Worm (Caenorhabditis elegans): ENCODE measurements around the gene H20J04.1.

The H20J04.1 gene

DNA sequence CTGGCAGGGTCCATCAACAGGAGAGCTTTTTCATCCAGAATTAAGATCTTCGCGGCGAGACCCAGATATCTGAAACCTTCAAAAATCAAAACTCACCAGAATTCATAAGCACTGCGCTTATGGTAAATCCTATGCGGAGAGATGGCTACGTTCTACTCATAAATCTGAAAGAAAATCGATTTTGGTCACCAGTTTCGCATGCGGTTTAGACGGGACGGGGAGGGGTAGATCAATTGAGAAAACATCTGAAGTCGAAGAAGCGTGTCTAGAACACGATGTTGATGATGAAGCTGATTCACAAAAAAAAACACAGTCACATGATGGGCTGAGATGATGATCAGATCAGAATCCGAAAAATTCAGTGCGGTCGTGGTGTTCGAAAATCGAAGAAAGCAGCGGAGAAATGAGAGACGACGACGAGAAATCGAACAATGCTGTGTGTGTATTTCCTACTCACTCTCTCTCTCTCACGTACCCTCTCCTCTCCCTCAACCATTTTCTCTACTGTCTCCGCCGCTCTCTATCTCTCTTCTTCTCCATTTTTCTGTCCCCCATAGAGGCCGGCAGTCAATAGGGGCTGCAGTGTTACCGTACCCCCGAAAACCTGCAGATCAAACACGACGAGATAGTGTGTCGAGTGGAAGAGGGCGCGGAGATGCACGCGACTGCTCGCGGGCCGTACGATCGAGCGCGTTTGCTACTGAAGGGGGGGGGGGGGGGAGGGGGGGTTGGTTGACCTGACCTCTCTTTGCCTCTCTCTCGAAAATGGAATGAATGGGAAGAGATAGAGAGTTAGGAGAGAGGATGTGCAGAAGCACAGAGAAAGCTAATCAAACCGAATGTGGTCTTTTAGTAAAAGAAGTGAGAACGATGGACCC is 21.1 kb downstream of the H20J04.1 start, which contains the start of gene ntl-2 (continued):
- TF ChIP-seq duxl-1 (tag; optimal IDR thresholded peaks at IDR 0.05; ENCODE audit: poor library complexity): peak; percentile 86
- peak; percentile 96 for TF ChIP-seq nhr-6 (tag; optimal IDR thresholded peaks at IDR 0.05)
- TF ChIP-seq dmd-9 (GFP tag; IDR thresholded peaks at IDR 0.05): peak; percentile 87
- TF ChIP-seq dmd-6 (GFP tag; IDR thresholded peaks at IDR 0.05): peak; percentile 90
- TF ChIP-seq hlh-30 (tag; optimal IDR thresholded peaks at IDR 0.05; ENCODE audit: insufficient read depth): peak; percentile 92
- TF ChIP-seq mxl-2 (GFP tag; conservative IDR thresholded peaks at IDR 0.05): 0 out of 2 replicates have a peak, but pooled peaks have one; percentile 27
- peak; percentile 77 for TF ChIP-seq dpl-1 (GFP tag; optimal IDR thresholded peaks at IDR 0.05)
- TF ChIP-seq unc-130 (GFP tag; optimal IDR thresholded peaks at IDR 0.05): no peak
- peak; percentile 77 for TF ChIP-seq ceh-44 (GFP tag; IDR thresholded peaks at IDR 0.05)
- peak in 1 of 2 experiments; percentile 81 for TF ChIP-seq daf-16 (GFP tag; optimal IDR thresholded peaks at IDR 0.05)
- peak; percentile 88 for TF ChIP-seq daf-16 (tag; optimal IDR thresholded peaks at IDR 0.05)
- peak; percentile 97 for TF ChIP-seq dve-1 (tag; optimal IDR thresholded peaks at IDR 0.05; ENCODE audit: insufficient read depth)
- TF ChIP-seq lim-7 (GFP tag; IDR thresholded peaks at IDR 0.05): peak; percentile 71; the same call in 1 of the 2 replicates
- TF ChIP-seq lin-38 (GFP tag; IDR thresholded peaks at IDR 0.05): peak; percentile 95
- peak; percentile 96 for TF ChIP-seq mxl-3 (GFP tag; optimal IDR thresholded peaks at IDR 0.05)
- TF ChIP-seq F37D6.2 (tag; optimal IDR thresholded peaks at IDR 0.05): peak; percentile 87
- peak in 1 of 2 experiments; percentile 96 for TF ChIP-seq unc-62 (GFP tag; optimal IDR thresholded peaks at IDR 0.05 in 1 of 2)
- no peak for TF ChIP-seq unc-62 (tag; optimal IDR thresholded peaks at IDR 0.05)
- TF ChIP-seq snpc-4 (tag; optimal IDR thresholded peaks at IDR 0.05): no peak
- peak; percentile 98 to 99 for TF ChIP-seq lsy-2 (tag; optimal IDR thresholded peaks at IDR 0.05)

DNA sequence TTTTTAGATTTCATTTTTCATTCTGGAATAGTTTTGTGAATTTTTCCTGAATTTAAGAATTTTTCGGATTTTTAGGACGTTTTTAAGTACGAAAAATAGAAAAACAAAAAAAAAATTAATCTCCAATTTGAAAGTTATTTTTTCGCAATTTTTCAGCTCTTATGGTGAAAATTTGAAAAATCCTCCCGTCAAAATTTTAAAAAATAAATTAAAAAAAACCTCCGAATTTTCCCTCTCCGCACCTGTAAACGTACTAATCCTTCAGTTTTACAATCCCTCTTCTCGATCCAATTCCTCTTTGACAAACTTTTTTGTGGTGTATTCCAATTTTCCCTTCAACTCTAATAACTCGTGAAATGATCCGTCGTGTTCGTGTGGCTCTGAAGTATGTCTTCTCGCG is 22.8 kb downstream of the H20J04.1 start, which contains the start of gene B0286.1:
TSS of gene B0286.1 (plus strand) at position 301 of the 400 bp plus-strand sequence.
- no peak for TF ChIP-seq nhr-76 (tag; optimal IDR thresholded peaks at IDR 0.05)
- TF ChIP-seq ZK337.2 (GFP tag; IDR thresholded peaks at IDR 0.05): no peak
- no peak for TF ChIP-seq F49E8.2 (tag; optimal IDR thresholded peaks at IDR 0.05; ENCODE audit: borderline replicate concordance)
- no peak for TF ChIP-seq lir-3 (tag; optimal IDR thresholded peaks at IDR 0.05)
- no peak for TF ChIP-seq nhr-41 (GFP tag; IDR thresholded peaks at IDR 0.05)
- TF ChIP-seq nhr-102 (tag; optimal IDR thresholded peaks at IDR 0.05): no peak
- TF ChIP-seq mxl-3 (GFP tag; optimal IDR thresholded peaks at IDR 0.05): no peak
- TF ChIP-seq T26A8.4 (GFP tag; IDR thresholded peaks at IDR 0.05): no peak
- TF ChIP-seq skn-1 (tag; optimal IDR thresholded peaks at IDR 0.05): no peak
- TF ChIP-seq aha-1 (tag): no peak
- no peak for TF ChIP-seq tag-97 (GFP tag; IDR thresholded peaks at IDR 0.05)
- TF ChIP-seq F26F4.8 (GFP tag; conservative IDR thresholded peaks at IDR 0.05): no peak
- TF ChIP-seq unc-62 (GFP tag; optimal IDR thresholded peaks at IDR 0.05 in 1 of 2): no peak
- TF ChIP-seq unc-62 (tag; optimal IDR thresholded peaks at IDR 0.05): no peak
- no peak for TF ChIP-seq lin-1 (GFP tag; IDR thresholded peaks at IDR 0.05)
- TF ChIP-seq dmd-6 (GFP tag; IDR thresholded peaks at IDR 0.05): no peak
- no peak for TF ChIP-seq unc-39 (tag; optimal IDR thresholded peaks at IDR 0.05)
- TF ChIP-seq tra-1 (GFP tag; IDR thresholded peaks at IDR 0.05): no peak
- no peak for TF ChIP-seq nhr-11 (tag; optimal IDR thresholded peaks at IDR 0.05)
- TF ChIP-seq vab-7 (GFP tag; IDR thresholded peaks at IDR 0.05): no peak

DNA sequence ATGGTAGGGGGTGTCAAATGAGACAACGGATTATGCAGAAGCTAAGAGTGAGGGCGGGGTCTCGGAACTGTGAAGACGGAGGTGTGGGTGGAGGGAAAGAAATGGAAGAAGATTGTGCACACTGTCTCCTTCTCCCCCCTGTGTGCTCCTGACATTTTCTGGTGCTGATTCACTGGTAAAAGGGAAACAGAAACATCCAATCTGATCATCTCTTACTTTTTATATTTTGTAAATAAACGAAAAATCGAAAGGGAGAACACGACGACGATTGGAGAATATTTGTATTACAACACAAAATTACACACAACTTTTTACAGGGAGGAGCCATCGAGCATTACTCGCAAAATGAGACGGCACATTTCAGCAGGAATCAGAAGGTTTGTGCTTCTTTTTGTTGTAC is 27.9 kb downstream of the H20J04.1 start, which contains the start of gene fkh-6:
TSS of gene fkh-6 (minus strand) at position 101 of the 400 bp plus-strand sequence.
- TF ChIP-seq nhr-10 (tag; optimal IDR thresholded peaks at IDR 0.05) (no peak), nhr-28 (tag; optimal IDR thresholded peaks at IDR 0.05) (no peak), Y105C5A.15 (GFP tag; IDR thresholded peaks at IDR 0.05) (no peak), F37D6.2 (tag; optimal IDR thresholded peaks at IDR 0.05) (no peak), nhr-42 (GFP tag; IDR thresholded peaks at IDR 0.05) (no peak), D1046.2 (GFP tag; IDR thresholded peaks at IDR 0.05) (no peak), lin-13 (GFP tag; optimal IDR thresholded peaks at IDR 0.05) (no peak), tag-97 (GFP tag; IDR thresholded peaks at IDR 0.05) (no peak), nhr-11 (tag; optimal IDR thresholded peaks at IDR 0.05) (no peak), rbr-2 (tag; optimal IDR thresholded peaks at IDR 0.05) (no peak), ceh-32 (tag; optimal IDR thresholded peaks at IDR 0.05; ENCODE audit: poor library complexity) (no peak), cey-2 (tag; optimal IDR thresholded peaks at IDR 0.05; ENCODE audit: borderline replicate concordance, insufficient read depth) (no peak), ZK337.2 (GFP tag; IDR thresholded peaks at IDR 0.05) (no peak), unc-39 (tag; optimal IDR thresholded peaks at IDR 0.05) (no peak), nhr-41 (GFP tag; IDR thresholded peaks at IDR 0.05) (no peak), dmd-6 (GFP tag; IDR thresholded peaks at IDR 0.05) (no peak), fos-1 (tag; optimal IDR thresholded peaks at IDR 0.05) (no peak), spr-3 (GFP tag; optimal IDR thresholded peaks at IDR 0.05) (no peak)
